Fruit fly (Drosophila melanogaster): ENCODE measurements around the gene CheA75a.
A peak's percentile ranks its signal among the peaks of the same experiment; 100 is the strongest.

Gene CheA75a

dm6 chr3L:18239036-18239940, 12.6 kb upstream of the CheA75a start:
- 0 out of 3 replicates have a peak, but pooled peaks have one; percentile 27 for TF ChIP-seq CG4496 (GFP tag; IDR thresholded peaks at IDR 0.05)
- TF ChIP-seq CG14655 (GFP tag; optimal IDR thresholded peaks at IDR 0.05) = no peak
- no peak; the same call in 1 of the 2 replicates for TF ChIP-seq CG12605 (GFP tag; IDR thresholded peaks at IDR 0.05)
- TF ChIP-seq CG8159 (tag; optimal IDR thresholded peaks at IDR 0.05) = peak; percentile 26
- TF ChIP-seq Snoo (tag; optimal IDR thresholded peaks at IDR 0.05) = no peak
- TF ChIP-seq CG9948 (tag; optimal IDR thresholded peaks at IDR 0.05) = peak; percentile 15
- peak; percentile 23 for TF ChIP-seq CG17806 (tag; optimal IDR thresholded peaks at IDR 0.05)
- TF ChIP-seq CG13204 (GFP tag; optimal IDR thresholded peaks at IDR 0.05) = no peak
- no peak for TF ChIP-seq Pif1B (GFP tag; optimal IDR thresholded peaks at IDR 0.05)
- peak; percentile 32; the same call in 1 of the 2 replicates for TF ChIP-seq rn (GFP tag; IDR thresholded peaks at IDR 0.05)
- TF ChIP-seq CG8301 (tag; optimal IDR thresholded peaks at IDR 0.05) = peak; percentile 8
- peak; percentile 37 for TF ChIP-seq Pif1A (GFP tag; optimal IDR thresholded peaks at IDR 0.05)
- TF ChIP-seq fd96Ca (GFP tag; IDR thresholded peaks at IDR 0.05) = peak; percentile 51; the same call in 1 of the 3 replicates
- TF ChIP-seq D1 (tag; optimal IDR thresholded peaks at IDR 0.05) = no peak
- peak; percentile 13; the same call in 1 of the 2 replicates for TF ChIP-seq Ets98B (GFP tag; IDR thresholded peaks at IDR 0.05)
- TF ChIP-seq CG15710 (tag; optimal IDR thresholded peaks at IDR 0.05) = peak; percentile 21
- TF ChIP-seq gl (tag; optimal IDR thresholded peaks at IDR 0.05) = no peak
- peak; percentile 29 for TF ChIP-seq CG34367 (tag; optimal IDR thresholded peaks at IDR 0.05)
- TF ChIP-seq CG32121 (GFP tag; IDR thresholded peaks at IDR 0.05) = peak; percentile 22; the same call in 1 of the 2 replicates
- no peak for TF ChIP-seq CG10348 (GFP tag; IDR thresholded peaks at IDR 0.05)
- TF ChIP-seq EcR (GFP tag; optimal IDR thresholded peaks at IDR 0.05) = peak; percentile 86

dm6 chr3L:18240348-18240812, 11.5 kb upstream of the CheA75a start:
- TF ChIP-seq CG12605 (GFP tag; IDR thresholded peaks at IDR 0.05) = no peak
- no peak for TF ChIP-seq CG8301 (tag; optimal IDR thresholded peaks at IDR 0.05)
- no peak for TF ChIP-seq D1 (tag; optimal IDR thresholded peaks at IDR 0.05)
- TF ChIP-seq Pif1A (GFP tag; optimal IDR thresholded peaks at IDR 0.05) = no peak
- peak; percentile 40 for TF ChIP-seq CG15710 (tag; optimal IDR thresholded peaks at IDR 0.05)
- TF ChIP-seq CG10348 (GFP tag; IDR thresholded peaks at IDR 0.05) = no peak
- TF ChIP-seq Ets98B (GFP tag; IDR thresholded peaks at IDR 0.05) = peak; percentile 12; the same call in 1 of the 2 replicates
- peak; percentile 44 for TF ChIP-seq CG9948 (tag; optimal IDR thresholded peaks at IDR 0.05)
- TF ChIP-seq gl (tag; optimal IDR thresholded peaks at IDR 0.05) = no peak
- peak; percentile 39; the same call in 1 of the 3 replicates for TF ChIP-seq fd96Ca (GFP tag; IDR thresholded peaks at IDR 0.05)
- TF ChIP-seq Snoo (tag; optimal IDR thresholded peaks at IDR 0.05) = no peak
- TF ChIP-seq EcR (GFP tag; optimal IDR thresholded peaks at IDR 0.05) = peak; percentile 84
- TF ChIP-seq CG13204 (GFP tag; optimal IDR thresholded peaks at IDR 0.05) = peak; percentile 83
- 0 out of 2 replicates have a peak, but pooled peaks have one; percentile 39 for TF ChIP-seq CG32121 (GFP tag; IDR thresholded peaks at IDR 0.05)
- TF ChIP-seq CG8159 (tag; optimal IDR thresholded peaks at IDR 0.05) = no peak
- TF ChIP-seq CG34367 (tag; optimal IDR thresholded peaks at IDR 0.05) = peak; percentile 19
- TF ChIP-seq CG14655 (GFP tag; optimal IDR thresholded peaks at IDR 0.05) = peak; percentile 14
- peak; percentile 34 for TF ChIP-seq CG17806 (tag; optimal IDR thresholded peaks at IDR 0.05)
- TF ChIP-seq CG4496 (GFP tag; IDR thresholded peaks at IDR 0.05) = peak; percentile 73; the same call in 2 of the 3 replicates
- no peak for TF ChIP-seq Pif1B (GFP tag; optimal IDR thresholded peaks at IDR 0.05)
- TF ChIP-seq rn (GFP tag; IDR thresholded peaks at IDR 0.05) = 0 out of 2 replicates have a peak, but pooled peaks have one; percentile 6

dm6 chr3L:18240986-18241625, 10.8 kb upstream of the CheA75a start:
- TF ChIP-seq fd96Ca (GFP tag; IDR thresholded peaks at IDR 0.05) (no peak), CG8301 (tag; optimal IDR thresholded peaks at IDR 0.05) (peak; percentile 54), CG32121 (GFP tag; IDR thresholded peaks at IDR 0.05) (no peak), CG13204 (GFP tag; optimal IDR thresholded peaks at IDR 0.05) (no peak), CG4496 (GFP tag; IDR thresholded peaks at IDR 0.05) (no peak), CG14655 (GFP tag; optimal IDR thresholded peaks at IDR 0.05) (peak; percentile 74), Pif1A (GFP tag; optimal IDR thresholded peaks at IDR 0.05) (peak; percentile 41), CG10348 (GFP tag; IDR thresholded peaks at IDR 0.05) (no peak), rn (GFP tag; IDR thresholded peaks at IDR 0.05) (no peak), EcR (GFP tag; optimal IDR thresholded peaks at IDR 0.05) (no peak), CG15710 (tag; optimal IDR thresholded peaks at IDR 0.05) (peak; percentile 56), D1 (tag; optimal IDR thresholded peaks at IDR 0.05) (no peak), CG34367 (tag; optimal IDR thresholded peaks at IDR 0.05) (peak; percentile 52), CG9948 (tag; optimal IDR thresholded peaks at IDR 0.05) (peak; percentile 32), CG8159 (tag; optimal IDR thresholded peaks at IDR 0.05) (peak; percentile 70), CG17806 (tag; optimal IDR thresholded peaks at IDR 0.05) (peak; percentile 55), gl (tag; optimal IDR thresholded peaks at IDR 0.05) (no peak), Pif1B (GFP tag; optimal IDR thresholded peaks at IDR 0.05) (peak; percentile 52), Snoo (tag; optimal IDR thresholded peaks at IDR 0.05) (peak; percentile 57)

- TF ChIP-seq fd96Ca (GFP tag; IDR thresholded peaks at IDR 0.05) (peak; percentile 8; the same call in 1 of the 3 replicates), CG8159 (tag; optimal IDR thresholded peaks at IDR 0.05) (no peak), CG34367 (tag; optimal IDR thresholded peaks at IDR 0.05) (no peak), Ets98B (GFP tag; IDR thresholded peaks at IDR 0.05) (no peak)
Observed at dm6 chr3L:18242096-18242495, 9.8 kb upstream of the CheA75a start.

dm6 chr3L:18243152-18243551, 8.7 kb upstream of the CheA75a start:
- TF ChIP-seq CG17806 (tag; optimal IDR thresholded peaks at IDR 0.05) = peak; percentile 70
- TF ChIP-seq CG32121 (GFP tag; IDR thresholded peaks at IDR 0.05) = peak; percentile 13; the same call in 1 of the 2 replicates
- TF ChIP-seq CG12605 (GFP tag; IDR thresholded peaks at IDR 0.05) = 0 out of 2 replicates have a peak, but pooled peaks have one; percentile 7
- peak; percentile 80 for TF ChIP-seq CG14655 (GFP tag; optimal IDR thresholded peaks at IDR 0.05)
- peak; percentile 42; the same call in 1 of the 2 replicates for TF ChIP-seq rn (GFP tag; IDR thresholded peaks at IDR 0.05)
- peak; percentile 35 for TF ChIP-seq Pif1B (GFP tag; optimal IDR thresholded peaks at IDR 0.05)
- TF ChIP-seq gl (tag; optimal IDR thresholded peaks at IDR 0.05) = peak; percentile 48
- TF ChIP-seq CG10348 (GFP tag; IDR thresholded peaks at IDR 0.05) = no peak
- peak; percentile 58 for TF ChIP-seq D1 (tag; optimal IDR thresholded peaks at IDR 0.05)
- TF ChIP-seq CG15710 (tag; optimal IDR thresholded peaks at IDR 0.05) = peak; percentile 60
- TF ChIP-seq Ets98B (GFP tag; IDR thresholded peaks at IDR 0.05) = peak; percentile 54; the same call in 1 of the 2 replicates
- TF ChIP-seq CG13204 (GFP tag; optimal IDR thresholded peaks at IDR 0.05) = no peak
- peak; percentile 76 for TF ChIP-seq CG8301 (tag; optimal IDR thresholded peaks at IDR 0.05)
- TF ChIP-seq CG34367 (tag; optimal IDR thresholded peaks at IDR 0.05) = peak; percentile 41
- TF ChIP-seq CG9948 (tag; optimal IDR thresholded peaks at IDR 0.05) = peak; percentile 84
- TF ChIP-seq CG4496 (GFP tag; IDR thresholded peaks at IDR 0.05) = peak; percentile 83
- TF ChIP-seq Snoo (tag; optimal IDR thresholded peaks at IDR 0.05) = no peak
- no peak for TF ChIP-seq EcR (GFP tag; optimal IDR thresholded peaks at IDR 0.05)
- TF ChIP-seq CG8159 (tag; optimal IDR thresholded peaks at IDR 0.05) = peak; percentile 86
- TF ChIP-seq Pif1A (GFP tag; optimal IDR thresholded peaks at IDR 0.05) = peak; percentile 56

Data from whole organism, pupa.